Fruit fly (Drosophila melanogaster): ENCODE data around the gene trol.
A peak's percentile ranks its signal among the peaks of the same experiment; 100 is the strongest.

The trol gene

dm6 chrX:2457863-2458458 is 87.3 kb downstream of the trol start:
- TF ChIP-seq Mnt (GFP tag; optimal IDR thresholded peaks at IDR 0.05), result no peak
- no peak for TF ChIP-seq kay (GFP tag; ENCODE audit: borderline replicate concordance)
- no peak for TF ChIP-seq cic (GFP tag; optimal IDR thresholded peaks at IDR 0.05)
- TF ChIP-seq CG12768 (GFP tag; optimal IDR thresholded peaks at IDR 0.05), result no peak
- peak; percentile 91 for TF ChIP-seq tj (GFP tag; optimal IDR thresholded peaks at IDR 0.05)
- TF ChIP-seq ovo (GFP tag; optimal IDR thresholded peaks at IDR 0.05), result no peak
- no peak for TF ChIP-seq CG33017 (tag; optimal IDR thresholded peaks at IDR 0.05)
- TF ChIP-seq Hr96 (GFP tag; optimal IDR thresholded peaks at IDR 0.05), result no peak

DNA sequence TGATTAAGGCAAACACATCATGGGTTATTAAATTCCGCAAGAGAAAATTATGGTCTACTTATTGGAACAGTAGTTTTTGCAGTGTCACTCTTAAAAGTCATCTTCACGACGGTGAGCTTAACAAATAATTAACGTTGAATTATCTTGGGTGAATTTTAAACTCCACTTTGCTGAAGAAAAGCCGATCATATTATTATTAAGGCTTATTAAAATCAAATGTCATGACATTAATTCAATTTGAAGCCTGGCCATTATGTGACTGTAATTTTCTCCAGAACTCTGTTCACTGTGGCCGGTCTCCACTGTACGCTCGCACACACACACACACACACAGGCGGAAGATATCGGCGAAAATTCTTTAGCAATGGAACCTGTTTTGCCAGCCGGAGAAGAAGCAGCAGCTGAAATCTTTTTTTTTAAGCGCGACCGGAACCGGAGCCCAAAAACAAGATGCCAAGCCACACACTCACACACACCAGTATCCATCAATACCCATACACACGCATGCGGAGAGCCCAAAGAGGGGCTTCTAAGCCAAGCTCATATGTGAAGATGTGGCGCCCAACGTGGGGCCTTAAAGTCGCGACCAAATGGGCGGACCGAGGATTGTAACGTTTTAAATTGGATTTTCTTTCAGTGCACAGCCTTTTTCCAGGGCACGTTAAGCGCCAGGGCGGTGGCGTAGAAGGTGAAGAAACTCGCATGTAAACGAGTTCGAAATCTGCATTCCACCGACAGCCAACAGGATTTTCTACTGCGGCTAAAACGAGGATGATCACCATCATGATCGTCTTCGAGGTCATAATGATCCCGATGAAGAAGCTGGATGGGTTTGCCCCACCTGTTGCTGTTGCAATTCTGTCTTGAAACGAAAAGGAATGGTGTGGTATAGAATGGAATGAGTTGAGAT is 89.6 kb downstream of the trol start:
- TF ChIP-seq ovo (GFP tag; optimal IDR thresholded peaks at IDR 0.05) (no peak), CG7045 (GFP tag; optimal IDR thresholded peaks at IDR 0.05) (no peak), CG7101 (tag; optimal IDR thresholded peaks at IDR 0.05) (no peak), CG5204 (GFP tag; optimal IDR thresholded peaks at IDR 0.05) (no peak), bab1 (GFP tag; optimal IDR thresholded peaks at IDR 0.05) (no peak), Clk (GFP tag; optimal IDR thresholded peaks at IDR 0.05) (no peak), cic (GFP tag; optimal IDR thresholded peaks at IDR 0.05) (no peak), CG1620 (GFP tag; optimal IDR thresholded peaks at IDR 0.05) (no peak), Hr96 (GFP tag; optimal IDR thresholded peaks at IDR 0.05) (no peak), kay (GFP tag; ENCODE audit: borderline replicate concordance) (no peak), CG11617 (GFP tag; optimal IDR thresholded peaks at IDR 0.05) (no peak), tj (GFP tag; optimal IDR thresholded peaks at IDR 0.05) (no peak), Mnt (GFP tag; optimal IDR thresholded peaks at IDR 0.05) (no peak), CG14711 (tag; optimal IDR thresholded peaks at IDR 0.05) (no peak), CG12768 (GFP tag; optimal IDR thresholded peaks at IDR 0.05) (no peak)

DNA sequence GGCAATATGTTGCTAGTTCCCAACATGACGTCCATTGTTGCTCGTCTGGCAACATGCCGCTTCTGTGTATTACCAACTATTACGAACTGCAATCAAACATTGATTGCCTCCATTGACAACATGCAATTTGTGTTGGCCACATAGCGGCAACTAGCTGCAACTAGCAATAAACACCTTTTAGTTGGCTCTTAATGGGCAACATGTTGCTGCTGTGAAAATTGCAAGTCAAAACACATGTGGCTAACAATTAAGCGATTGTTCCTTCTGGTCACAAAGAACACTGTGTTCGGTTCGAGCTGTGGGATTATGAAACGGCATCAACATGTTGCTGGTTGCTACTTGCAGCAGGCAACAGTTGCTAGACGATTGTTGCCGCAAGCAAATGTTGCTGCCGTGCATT is 91.5 kb downstream of the trol start:
- TF ChIP-seq CG7101 (tag; optimal IDR thresholded peaks at IDR 0.05) (no peak), CG11617 (GFP tag; optimal IDR thresholded peaks at IDR 0.05) (no peak), cic (GFP tag; optimal IDR thresholded peaks at IDR 0.05) (no peak), CG5204 (GFP tag; optimal IDR thresholded peaks at IDR 0.05) (no peak), kay (GFP tag; ENCODE audit: borderline replicate concordance) (no peak), cnc (optimal IDR thresholded peaks at IDR 0.05) (no peak), pad (GFP tag; optimal IDR thresholded peaks at IDR 0.05) (no peak), CG7045 (GFP tag; optimal IDR thresholded peaks at IDR 0.05) (no peak), CG12768 (GFP tag; optimal IDR thresholded peaks at IDR 0.05) (no peak), Hr96 (GFP tag; optimal IDR thresholded peaks at IDR 0.05) (no peak), Crg-1 (GFP tag; optimal IDR thresholded peaks at IDR 0.05) (no peak), CG1620 (GFP tag; optimal IDR thresholded peaks at IDR 0.05) (no peak)

dm6 chrX:2452734-2453133 is 92.5 kb downstream of the trol start:
- no peak for TF ChIP-seq CG11617 (GFP tag; optimal IDR thresholded peaks at IDR 0.05)
- no peak for TF ChIP-seq CG14711 (tag; optimal IDR thresholded peaks at IDR 0.05)
- no peak for TF ChIP-seq Mnt (GFP tag; optimal IDR thresholded peaks at IDR 0.05)
- TF ChIP-seq Hr96 (GFP tag; optimal IDR thresholded peaks at IDR 0.05), result no peak
- no peak for TF ChIP-seq kay (GFP tag; ENCODE audit: borderline replicate concordance)
- no peak for TF ChIP-seq Crg-1 (GFP tag; optimal IDR thresholded peaks at IDR 0.05)
- TF ChIP-seq CG1620 (GFP tag; optimal IDR thresholded peaks at IDR 0.05), result no peak
- TF ChIP-seq cic (GFP tag; optimal IDR thresholded peaks at IDR 0.05), result no peak
- no peak for TF ChIP-seq CG12768 (GFP tag; optimal IDR thresholded peaks at IDR 0.05)
- TF ChIP-seq tj (GFP tag; optimal IDR thresholded peaks at IDR 0.05), result no peak
- no peak for TF ChIP-seq toe (GFP tag; optimal IDR thresholded peaks at IDR 0.05)
- no peak for TF ChIP-seq Clk (GFP tag; optimal IDR thresholded peaks at IDR 0.05)
- no peak for TF ChIP-seq CG7101 (tag; optimal IDR thresholded peaks at IDR 0.05)
- no peak for TF ChIP-seq ovo (GFP tag; optimal IDR thresholded peaks at IDR 0.05)

DNA sequence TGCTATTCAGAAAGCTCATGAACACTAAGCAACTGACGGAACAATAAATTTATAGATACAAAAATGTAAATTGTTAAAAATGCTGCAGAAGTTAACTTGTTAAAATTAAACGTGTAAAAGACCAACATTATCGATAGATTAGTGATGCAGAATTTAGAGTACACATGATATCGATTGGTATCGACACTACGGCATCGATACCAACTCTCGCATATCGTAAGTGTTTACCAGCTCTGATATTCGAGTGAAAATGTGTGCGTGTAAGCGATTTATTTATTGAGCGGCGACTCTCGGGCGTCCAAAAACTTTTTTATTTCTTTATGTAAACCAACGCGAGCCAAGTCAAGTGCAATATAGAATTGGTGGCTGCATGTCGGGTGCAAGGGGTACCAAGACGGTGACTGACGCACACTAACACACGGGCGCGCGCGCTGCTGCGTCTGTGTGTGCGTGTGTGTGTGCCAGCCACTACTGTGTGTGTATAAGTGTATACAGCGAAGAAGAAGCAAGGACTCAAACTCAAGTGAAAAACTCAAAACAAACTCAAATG is 97.4 kb downstream of the trol start, which contains the start of gene z:
Gene z, plus strand, starts transcription at position 20 of the 550 bp plus-strand sequence.
- TF ChIP-seq cic (GFP tag; optimal IDR thresholded peaks at IDR 0.05), result no peak
- no peak for TF ChIP-seq Hr96 (GFP tag; optimal IDR thresholded peaks at IDR 0.05)
- TF ChIP-seq CG5204 (GFP tag; optimal IDR thresholded peaks at IDR 0.05), result no peak
- TF ChIP-seq CG11617 (GFP tag; optimal IDR thresholded peaks at IDR 0.05), result no peak
- peak; percentile 0 for TF ChIP-seq toe (GFP tag; optimal IDR thresholded peaks at IDR 0.05)
- no peak for TF ChIP-seq Clk (GFP tag; optimal IDR thresholded peaks at IDR 0.05)
- TF ChIP-seq CG1620 (GFP tag; optimal IDR thresholded peaks at IDR 0.05), result peak; percentile 5
- peak; percentile 45 for TF ChIP-seq tj (GFP tag; optimal IDR thresholded peaks at IDR 0.05)
- TF ChIP-seq pad (GFP tag; optimal IDR thresholded peaks at IDR 0.05), result no peak
- peak; percentile 42 for TF ChIP-seq Mnt (GFP tag; optimal IDR thresholded peaks at IDR 0.05)
- no peak for TF ChIP-seq Crg-1 (GFP tag; optimal IDR thresholded peaks at IDR 0.05)
- no peak for TF ChIP-seq CG7101 (tag; optimal IDR thresholded peaks at IDR 0.05)
- no peak for TF ChIP-seq ovo (GFP tag; optimal IDR thresholded peaks at IDR 0.05)
- TF ChIP-seq cnc (optimal IDR thresholded peaks at IDR 0.05), result no peak
- no peak for TF ChIP-seq CG14711 (tag; optimal IDR thresholded peaks at IDR 0.05)

DNA sequence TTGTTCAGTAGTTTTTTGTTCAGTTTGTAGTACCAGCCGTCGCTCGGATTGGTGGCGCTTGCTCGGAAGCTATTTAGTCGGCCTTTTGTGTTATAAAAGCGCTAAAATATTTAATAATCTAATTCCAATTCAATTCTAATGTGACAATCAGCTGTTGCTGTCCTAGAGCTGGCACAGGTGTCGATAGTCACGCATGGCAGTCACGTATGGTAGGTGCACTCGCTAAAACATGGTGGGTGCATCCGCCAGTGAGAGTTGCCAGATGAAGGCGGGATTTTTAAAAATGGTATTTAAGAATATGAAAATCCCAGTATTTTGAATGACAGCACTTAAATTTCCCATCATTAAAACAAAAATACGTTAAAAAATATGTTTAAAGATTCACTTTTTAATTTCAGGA is 101.4 kb downstream of the trol start, which contains the start of gene tko:
Gene tko, minus strand, starts transcription at position 179 of the 400 bp plus-strand sequence.
- TF ChIP-seq CG5204 (GFP tag; optimal IDR thresholded peaks at IDR 0.05) (no peak), ovo (GFP tag; optimal IDR thresholded peaks at IDR 0.05) (peak; percentile 15), cic (GFP tag; optimal IDR thresholded peaks at IDR 0.05) (no peak), bab1 (GFP tag; optimal IDR thresholded peaks at IDR 0.05) (peak; percentile 84), CG1620 (GFP tag; optimal IDR thresholded peaks at IDR 0.05) (peak; percentile 36), Mnt (GFP tag; optimal IDR thresholded peaks at IDR 0.05) (peak; percentile 7)

Data from whole organism, adult.